Fruit fly (Drosophila melanogaster) whole organism, embryonic: ENCODE results near the gene sing.

Experiments used
- Ada2b ChIP-seq: fragments of 200-800 bp; sonication (Bioruptor generic); IDR thresholded peaks from 2 replicates; pipeline ENCODE4 v1.3.6; 2022; ENCODE audit warnings: missing biosample characterization, missing genetic modification characterization
- CG10267 ChIP-seq: fragments of 200-800 bp; sonication (Bioruptor generic); optimal IDR thresholded peaks from 2 replicates; lab custom pipeline; 2018; ENCODE audit warnings: missing biosample characterization, mild to moderate bottlenecking, missing genetic modification characterization, moderate library complexity
- CG10959 ChIP-seq: fragments of 200-800 bp; sonication (Bioruptor generic); IDR thresholded peaks from 2 replicates; pipeline ENCODE4 v1.3.6; 2022; ENCODE audit warnings: missing biosample characterization, missing genetic modification characterization
- CG12155 ChIP-seq: fragments of 200-800 bp; sonication (Bioruptor generic); optimal IDR thresholded peaks from 3 replicates; lab custom pipeline; 2016; ENCODE audit warnings: missing biosample characterization, missing genetic modification characterization
- CG13123 ChIP-seq: fragments of 200-800 bp; sonication (Bioruptor generic); optimal IDR thresholded peaks from 2 replicates; lab custom pipeline; 2016; ENCODE audit warnings: missing biosample characterization, missing genetic modification characterization
- CG15479 ChIP-seq: fragments of 200-800 bp; sonication (Bioruptor generic); optimal IDR thresholded peaks from 3 replicates; lab custom pipeline; 2019; ENCODE audit warnings: missing biosample characterization, mild to moderate bottlenecking, missing genetic modification characterization, moderate library complexity
- CG1603 ChIP-seq: fragments of 200-800 bp; sonication (Bioruptor generic); optimal IDR thresholded peaks from 2 replicates; lab custom pipeline; 2019; ENCODE audit warnings: missing biosample characterization, mild to moderate bottlenecking, missing genetic modification characterization, moderate library complexity
- CG16815 ChIP-seq: fragments of 200-800 bp; sonication (Bioruptor generic); optimal IDR thresholded peaks from 3 replicates; lab custom pipeline; 2017; ENCODE audit warnings: missing biosample characterization, mild to moderate bottlenecking, missing genetic modification characterization
- CG17328 ChIP-seq: fragments of 200-800 bp; sonication (Bioruptor generic); IDR thresholded peaks from 2 replicates; pipeline ENCODE4 v1.3.6; 2022; ENCODE audit warnings: missing biosample characterization, missing genetic modification characterization
- CG17359 ChIP-seq: fragments of 200-800 bp; sonication (Bioruptor generic); optimal IDR thresholded peaks from 3 replicates; lab custom pipeline; 2018; ENCODE audit warnings: missing biosample characterization, mild to moderate bottlenecking, missing genetic modification characterization, moderate library complexity
- CG17361 ChIP-seq: fragments of 200-800 bp; sonication (Bioruptor generic); IDR thresholded peaks from 3 replicates; pipeline ENCODE4 v1.3.6; 2022; ENCODE audit warnings: missing biosample characterization, missing genetic modification characterization
- CG2120 ChIP-seq: fragments of 200-800 bp; sonication (Bioruptor generic); optimal IDR thresholded peaks from 3 replicates; lab custom pipeline; 2016; ENCODE audit warnings: missing biosample characterization, missing genetic modification characterization
- CG2202 ChIP-seq: fragments of 200-800 bp; sonication (Bioruptor generic); optimal IDR thresholded peaks from 2 replicates; lab custom pipeline; 2018; ENCODE audit warnings: missing biosample characterization, mild to moderate bottlenecking, missing genetic modification characterization
- CG2712 ChIP-seq: fragments of 200-800 bp; optimal IDR thresholded peaks from 3 replicates; lab custom pipeline; 2019; ENCODE audit warnings: missing biosample characterization, mild to moderate bottlenecking, missing genetic modification characterization, moderate library complexity
- CG2889 ChIP-seq: fragments of 200-800 bp; sonication (Bioruptor generic); IDR thresholded peaks from 3 replicates; pipeline ENCODE4 v1.3.6; 2022; ENCODE audit warnings: missing biosample characterization, missing genetic modification characterization
- CG3281 ChIP-seq: fragments of 200-800 bp; sonication (Bioruptor generic); optimal IDR thresholded peaks from 3 replicates; lab custom pipeline; 2017; ENCODE audit warnings: missing biosample characterization, mild to moderate bottlenecking, missing genetic modification characterization
- CG6654 ChIP-seq: fragments of 200-800 bp; sonication (Bioruptor generic); optimal IDR thresholded peaks from 2 replicates; lab custom pipeline; 2017; ENCODE audit warnings: missing biosample characterization, mild to moderate bottlenecking, missing genetic modification characterization
- CG6854 ChIP-seq: fragments of 200-800 bp; sonication (Bioruptor generic); optimal IDR thresholded peaks from 3 replicates; lab custom pipeline; 2017; ENCODE audit warnings: missing biosample characterization, mild to moderate bottlenecking, missing genetic modification characterization
- CG7839 ChIP-seq: fragments of 200-800 bp; sonication (Bioruptor generic); optimal IDR thresholded peaks from 3 replicates; lab custom pipeline; 2018; ENCODE audit warnings: missing biosample characterization, mild to moderate bottlenecking, missing genetic modification characterization, moderate library complexity
- Dek ChIP-seq: fragments of 200-800 bp; sonication (Bioruptor generic); optimal IDR thresholded peaks from 3 replicates; lab custom pipeline; 2019; ENCODE audit warnings: missing biosample characterization, mild to moderate bottlenecking, missing genetic modification characterization, moderate library complexity
- HLH3B ChIP-seq: fragments of 200-800 bp; sonication (Bioruptor generic); IDR thresholded peaks from 2 replicates; pipeline ENCODE4 v1.3.6; 2022; ENCODE audit warnings: missing biosample characterization, missing genetic modification characterization
- Hand ChIP-seq: fragments of 200-800 bp; sonication (Bioruptor generic); optimal IDR thresholded peaks from 2 replicates; lab custom pipeline; 2017; ENCODE audit warnings: mild to moderate bottlenecking, missing biosample characterization, missing genetic modification reagents, missing genetic modification characterization
- HmgZ ChIP-seq: fragments of 200-800 bp; sonication (Bioruptor generic); optimal IDR thresholded peaks from 2 replicates; lab custom pipeline; 2018; ENCODE audit warnings: missing biosample characterization, mild to moderate bottlenecking, missing genetic modification characterization
- Hsf ChIP-seq: fragments of 200-800 bp; sonication (Bioruptor generic); optimal IDR thresholded peaks from 3 replicates; lab custom pipeline; 2016; ENCODE audit warnings: missing biosample characterization, missing genetic modification characterization
- Mrtf ChIP-seq: fragments of 200-800 bp; sonication (Bioruptor generic); IDR thresholded peaks from 3 replicates; pipeline ENCODE4 v1.3.6; 2022; ENCODE audit warnings: missing biosample characterization, missing genetic modification characterization
- PHDP ChIP-seq: fragments of 200-800 bp; sonication (Bioruptor generic); optimal IDR thresholded peaks from 3 replicates; lab custom pipeline; 2018; ENCODE audit warnings: missing biosample characterization, mild to moderate bottlenecking, missing genetic modification characterization, moderate library complexity
- Scr ChIP-seq: fragments of 200-800 bp; sonication (Bioruptor generic); IDR thresholded peaks from 2 replicates; pipeline ENCODE4 v1.3.6; 2022; ENCODE audit warnings: missing biosample characterization, missing genetic modification characterization; ENCODE audit not compliant: partially characterized antibody
- TFAM ChIP-seq: fragments of 200-800 bp; sonication (Bioruptor generic); optimal IDR thresholded peaks from 2 replicates; lab custom pipeline; 2017; ENCODE audit warnings: missing biosample characterization, missing genetic modification characterization, inconsistent platforms
- Usf ChIP-seq: fragments of 200-800 bp; sonication (Bioruptor generic); optimal IDR thresholded peaks from 2 replicates; lab custom pipeline; 2017; ENCODE audit warnings: missing genotype, missing biosample characterization, missing genetic modification characterization
- Vsx1 ChIP-seq: fragments of 200-800 bp; sonication (Bioruptor generic); optimal IDR thresholded peaks from 2 replicates; lab custom pipeline; 2017; ENCODE audit warnings: missing biosample characterization, mild to moderate bottlenecking, missing genetic modification characterization, missing genetic modification reagents
- bab2 ChIP-seq: fragments of 200-800 bp; sonication (Bioruptor generic); optimal IDR thresholded peaks from 2 replicates; lab custom pipeline; 2016; ENCODE audit warnings: missing biosample characterization, missing genetic modification characterization
- bbx ChIP-seq: fragments of 200-800 bp; sonication (Bioruptor generic); IDR thresholded peaks from 2 replicates; pipeline ENCODE4 v1.3.6; 2022; ENCODE audit warnings: missing biosample characterization, missing genetic modification characterization; ENCODE audit not compliant: partially characterized antibody
- ewg ChIP-seq: fragments of 200-800 bp; sonication (Bioruptor generic); optimal IDR thresholded peaks from 3 replicates; lab custom pipeline; 2017; ENCODE audit warnings: mild to moderate bottlenecking, missing biosample characterization, missing genetic modification reagents, missing genetic modification characterization
- fd96Cb ChIP-seq: fragments of 200-800 bp; sonication (Bioruptor generic); optimal IDR thresholded peaks from 2 replicates; lab custom pipeline; 2018; ENCODE audit warnings: missing biosample characterization, mild to moderate bottlenecking, missing genetic modification characterization, moderate library complexity
- gce ChIP-seq: fragments of 200-800 bp; sonication (Bioruptor generic); IDR thresholded peaks from 3 replicates; pipeline ENCODE4 v1.3.6; 2022; ENCODE audit warnings: missing biosample characterization, missing genetic modification characterization
- gro ChIP-seq: fragments of 200-800 bp; sonication (Bioruptor generic); optimal IDR thresholded peaks from 2 replicates; lab custom pipeline; 2016; ENCODE audit warnings: missing biosample characterization, missing genetic modification characterization
- hb ChIP-seq: fragments of 200-800 bp; sonication (Bioruptor generic); IDR thresholded peaks from 3 replicates; pipeline ENCODE4 v1.3.6; 2022; ENCODE audit warnings: missing biosample characterization, missing genetic modification characterization; ENCODE audit not compliant: partially characterized antibody
- hbn ChIP-seq: fragments of 200-800 bp; sonication (Bioruptor generic); IDR thresholded peaks from 2 replicates; pipeline ENCODE4 v1.3.6; 2022; ENCODE audit warnings: missing biosample characterization, missing genetic modification characterization; ENCODE audit not compliant: partially characterized antibody
- lbe ChIP-seq: fragments of 200-800 bp; sonication (Bioruptor generic); optimal IDR thresholded peaks from 2 replicates; lab custom pipeline; 2016; ENCODE audit warnings: missing biosample characterization, mild to moderate bottlenecking, missing genetic modification characterization
- nom ChIP-seq: fragments of 200-800 bp; sonication (Bioruptor generic); optimal IDR thresholded peaks from 2 replicates; lab custom pipeline; 2017; ENCODE audit warnings: missing biosample characterization, missing genetic modification characterization, mild to moderate bottlenecking, moderate library complexity, missing genetic modification reagents
- pum ChIP-seq: fragments of 200-800 bp; sonication (Bioruptor generic); optimal IDR thresholded peaks from 2 replicates; lab custom pipeline; 2016; ENCODE audit warnings: missing biosample characterization, missing genetic modification characterization
- sens ChIP-seq: fragments of 200-800 bp; sonication (Bioruptor generic); peaks from one replicate; lab custom pipeline; 2016; ENCODE audit warnings: missing biosample characterization, missing genetic modification characterization
- sna ChIP-seq: fragments of 200-800 bp; sonication (Bioruptor generic); IDR thresholded peaks from 2 replicates; pipeline ENCODE4 v1.3.6; 2022; ENCODE audit warnings: missing biosample characterization, missing genetic modification characterization; ENCODE audit not compliant: partially characterized antibody
- sqz ChIP-seq: fragments of 200-800 bp; sonication (Bioruptor generic); optimal IDR thresholded peaks from 3 replicates; lab custom pipeline; 2018; ENCODE audit warnings: missing biosample characterization, mild to moderate bottlenecking, missing genetic modification characterization
- tap ChIP-seq: fragments of 200-800 bp; optimal IDR thresholded peaks from 3 replicates; lab custom pipeline; 2019; ENCODE audit warnings: missing biosample characterization, mild to moderate bottlenecking, missing genetic modification characterization, moderate library complexity
- unpg ChIP-seq: fragments of 200-800 bp; sonication (Bioruptor generic); optimal IDR thresholded peaks from 3 replicates; lab custom pipeline; 2018; ENCODE audit warnings: missing biosample characterization, mild to moderate bottlenecking, missing genetic modification characterization, moderate library complexity
- wor ChIP-seq: fragments of 200-800 bp; sonication (Bioruptor generic); IDR thresholded peaks from 2 replicates; pipeline ENCODE4 v1.3.6; 2022; ENCODE audit warnings: missing biosample characterization, missing genetic modification characterization
- zf30C ChIP-seq: fragments of 200-800 bp; sonication (Bioruptor generic); optimal IDR thresholded peaks from 3 replicates; lab custom pipeline; 2018; ENCODE audit warnings: missing biosample characterization, mild to moderate bottlenecking, missing genetic modification characterization
- zfh1 ChIP-seq: fragments of 200-800 bp; sonication (Bioruptor generic); IDR thresholded peaks from 3 replicates; pipeline ENCODE4 v1.3.6; 2022; ENCODE audit warnings: missing biosample characterization, missing genetic modification characterization

Gene sing

DNA sequence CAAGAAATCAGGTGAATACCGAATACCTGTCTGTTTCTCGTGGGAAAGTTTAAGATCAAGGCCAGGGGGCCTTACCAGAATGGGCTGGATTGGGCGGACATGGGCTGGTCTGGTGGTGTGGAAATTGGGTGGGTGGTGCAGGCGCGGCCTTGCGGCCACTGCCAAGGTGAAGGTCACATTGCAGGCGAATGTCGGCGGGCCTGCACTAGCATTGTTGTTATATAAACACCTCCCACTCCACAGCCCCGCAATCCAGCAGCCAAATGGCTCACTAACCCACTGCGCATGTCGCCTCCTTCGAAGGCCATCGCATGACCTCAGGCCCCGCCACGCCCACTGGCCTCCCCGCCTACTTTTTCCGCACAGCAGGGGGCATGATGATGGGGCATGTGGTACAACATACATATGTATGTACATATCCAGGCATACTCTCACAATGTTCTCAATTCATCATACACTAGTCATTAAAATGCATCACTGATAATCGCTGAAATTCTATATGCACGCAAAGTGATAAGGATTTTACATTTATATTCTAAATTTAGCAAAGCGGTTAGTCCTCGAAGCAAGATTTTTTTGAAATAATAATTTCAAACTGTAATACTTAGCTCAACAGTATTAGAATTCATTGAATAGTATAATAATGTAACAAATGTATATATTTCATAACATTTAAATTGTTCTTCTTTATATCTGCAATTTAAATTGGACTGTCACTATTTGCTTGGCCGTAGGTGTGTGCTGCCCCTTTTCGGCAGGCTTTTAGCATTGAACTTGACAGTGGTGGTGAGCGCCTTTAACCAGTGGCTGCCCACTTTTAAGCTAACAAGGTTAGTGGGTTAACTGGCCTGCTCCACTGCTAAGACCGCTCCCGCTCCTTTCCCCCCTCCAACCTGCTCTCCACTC, 17.8 kb downstream of the sing start (continued):
- TF ChIP-seq Usf (GFP tag; lab: Kevin White, UChicago) (no peak), CG1603 (no peak), CG2889 (GFP tag; lab: Robert Waterston, UW) (no peak), gce (GFP tag; lab: Robert Waterston, UW) (no peak), CG2712 (tag; lab: Kevin White, UChicago) (no peak), hbn (GFP tag; lab: Robert Waterston, UW) (no peak), fd96Cb (tag; lab: Kevin White, UChicago) (peak; percentile 11), gro (GFP tag; lab: Kevin White, UChicago) (no peak), sens (peak; percentile 48), Scr (no peak), ewg (GFP tag; lab: Kevin White, UChicago) (no peak), CG13123 (GFP tag; lab: Kevin White, UChicago) (no peak), wor (no peak), CG6854 (GFP tag; lab: Kevin White, UChicago) (no peak), CG10267 (no peak), nom (GFP tag; lab: Kevin White, UChicago) (no peak), CG3281 (peak; percentile 24), CG15479 (GFP tag; lab: Kevin White, UChicago) (no peak), Vsx1 (GFP tag; lab: Kevin White, UChicago) (no peak), TFAM (GFP tag; lab: Kevin White, UChicago) (no peak), CG6654 (GFP tag; lab: Kevin White, UChicago) (no peak), bbx (GFP tag; lab: Robert Waterston, UW) (no peak), zf30C (no peak), CG17361 (GFP tag; lab: Robert Waterston, UW) (peak; percentile 48), tap (tag; lab: Kevin White, UChicago) (no peak), CG17359 (tag; lab: Kevin White, UChicago) (peak; percentile 10), sqz (GFP tag; lab: Kevin White, UChicago) (no peak), HmgZ (tag; lab: Kevin White, UChicago) (no peak), Dek (tag; lab: Kevin White, UChicago) (no peak), lbe (GFP tag; lab: Kevin White, UChicago) (no peak), HLH3B (GFP tag; lab: Robert Waterston, UW) (no peak), CG17328 (GFP tag; lab: Robert Waterston, UW) (no peak), pum (no peak), Ada2b (GFP tag; lab: Robert Waterston, UW) (no peak), zfh1 (GFP tag; lab: Robert Waterston, UW) (no peak), CG16815 (GFP tag; lab: Kevin White, UChicago) (no peak), CG12155 (no peak), unpg (GFP tag; lab: Kevin White, UChicago) (no peak), CG7839 (tag; lab: Kevin White, UChicago) (peak; percentile 3), Mrtf (GFP tag; lab: Robert Waterston, UW) (no peak), Hand (GFP tag; lab: Kevin White, UChicago) (peak; percentile 4), CG2202 (tag; lab: Kevin White, UChicago) (no peak), hb (GFP tag; lab: Robert Waterston, UW) (no peak), CG10959 (GFP tag; lab: Robert Waterston, UW) (no peak), sna (GFP tag; lab: Robert Waterston, UW) (no peak), CG2120 (GFP tag; lab: Kevin White, UChicago) (no peak), bab2 (GFP tag; lab: Kevin White, UChicago) (no peak), PHDP (tag; lab: Kevin White, UChicago) (peak; percentile 15), Hsf (GFP tag; lab: Kevin White, UChicago) (no peak)
